Fruit fly (Drosophila melanogaster): ENCODE measurements around the gene Hsc70-2.

- no peak for TF ChIP-seq psq (optimal IDR thresholded peaks at IDR 0.05)
- TF ChIP-seq ttk (optimal IDR thresholded peaks at IDR 0.05): no peak
- TF ChIP-seq Myc (optimal IDR thresholded peaks at IDR 0.05): no peak
These were observed 33.5 kb upstream of the Hsc70-2 start, which contains the start of gene CG8031 for dm6 chr3R:13010905-13011620.
